Fruit fly (Drosophila melanogaster): ENCODE measurements around the gene kuz.

kuz gene

dm6 chr2L:13514945-13515687 is 34.8 kb upstream of the kuz start (continued):
- TF ChIP-seq CG10267 (tag; optimal IDR thresholded peaks at IDR 0.05) (peak; percentile 69), h (optimal IDR thresholded peaks at IDR 0.05) (no peak), ac (GFP tag; optimal IDR thresholded peaks at IDR 0.05) (no peak), Neu2 (GFP tag; optimal IDR thresholded peaks at IDR 0.05; ENCODE audit: borderline replicate concordance) (no peak), Asciz (GFP tag; optimal IDR thresholded peaks at IDR 0.05) (peak; percentile 71), Dref (GFP tag; IDR thresholded peaks at IDR 0.05) (no peak), CG6654 (GFP tag; optimal IDR thresholded peaks at IDR 0.05) (no peak), CG12104 (GFP tag; optimal IDR thresholded peaks at IDR 0.05) (peak; percentile 76), dmrt11E (tag; optimal IDR thresholded peaks at IDR 0.05) (peak; percentile 1), prd (optimal IDR thresholded peaks at IDR 0.05) (no peak), prd (GFP tag; IDR thresholded peaks at IDR 0.05) (peak; percentile 87), sisA (GFP tag; IDR thresholded peaks at IDR 0.05) (peak; percentile 75), gt (GFP tag; IDR thresholded peaks at IDR 0.05) (no peak), wor (GFP tag; IDR thresholded peaks at IDR 0.05) (peak; percentile 41), tio (GFP tag; optimal IDR thresholded peaks at IDR 0.05) (peak; percentile 9), CG11696 (GFP tag; IDR thresholded peaks at IDR 0.05) (peak; percentile 61), grn (GFP tag; optimal IDR thresholded peaks at IDR 0.05) (peak; percentile 0), eyg (GFP tag; optimal IDR thresholded peaks at IDR 0.05) (peak; percentile 69), peb (GFP tag; IDR thresholded peaks at IDR 0.05) (peak; percentile 59), tup (GFP tag; optimal IDR thresholded peaks at IDR 0.05) (no peak), Mad (GFP tag; optimal IDR thresholded peaks at IDR 0.05) (peak; percentile 16), NFAT (GFP tag; IDR thresholded peaks at IDR 0.05) (peak; percentile 66), CG9932 (GFP tag; IDR thresholded peaks at IDR 0.05) (peak; percentile 17; the same call in 1 of the 2 replicates), Stat92E (GFP tag; optimal IDR thresholded peaks at IDR 0.05) (peak in 1 of 3 experiments; percentile 31), CG3838 (GFP tag; optimal IDR thresholded peaks at IDR 0.05) (no peak), chif (GFP tag; optimal IDR thresholded peaks at IDR 0.05) (peak; percentile 43 to 68), CG14710 (tag; optimal IDR thresholded peaks at IDR 0.05) (peak; percentile 58), Myb (GFP tag; optimal IDR thresholded peaks at IDR 0.05) (peak; percentile 55), CG9876 (GFP tag; optimal IDR thresholded peaks at IDR 0.05) (peak; percentile 27), Xrp1 (GFP tag; IDR thresholded peaks at IDR 0.05) (peak; percentile 83), Doc2 (GFP tag; IDR thresholded peaks at IDR 0.05) (no peak; the same call in 1 of the 2 replicates), CG13894 (tag; optimal IDR thresholded peaks at IDR 0.05) (no peak), CG11093 (GFP tag; IDR thresholded peaks at IDR 0.05) (peak; percentile 72), CG2116 (GFP tag; optimal IDR thresholded peaks at IDR 0.05) (peak; percentile 32), CG10959 (GFP tag; IDR thresholded peaks at IDR 0.05) (peak; percentile 62), jigr1 (GFP tag; IDR thresholded peaks at IDR 0.05) (peak; percentile 26; the same call in 1 of the 3 replicates), CG31441 (GFP tag; IDR thresholded peaks at IDR 0.05) (peak; percentile 83), al (GFP tag; IDR thresholded peaks at IDR 0.05) (peak; percentile 82), CG17359 (tag; optimal IDR thresholded peaks at IDR 0.05) (peak; percentile 84), CG9215 (GFP tag; IDR thresholded peaks at IDR 0.05) (peak; percentile 51; the same call in 1 of the 2 replicates), ranshi (GFP tag; IDR thresholded peaks at IDR 0.05) (peak; percentile 82), hkb (optimal IDR thresholded peaks at IDR 0.05) (no peak), hkb (GFP tag; IDR thresholded peaks at IDR 0.05) (peak; percentile 88), Ptx1 (GFP tag; IDR thresholded peaks at IDR 0.05) (peak; percentile 75), Rx (GFP tag; IDR thresholded peaks at IDR 0.05) (peak; percentile 83), Six4 (GFP tag; optimal IDR thresholded peaks at IDR 0.05) (peak; percentile 41), CG5180 (GFP tag; optimal IDR thresholded peaks at IDR 0.05) (peak; percentile 62), run (tag; optimal IDR thresholded peaks at IDR 0.05) (no peak), CG6689 (GFP tag; IDR thresholded peaks at IDR 0.05) (peak; percentile 71), CG11504 (tag; optimal IDR thresholded peaks at IDR 0.05) (peak; percentile 90), bowl (GFP tag; IDR thresholded peaks at IDR 0.05) (peak; percentile 52; the same call in 1 of the 2 replicates)
